Fruit fly (Drosophila melanogaster) whole organism, embryonic: ENCODE data around the gene r-l.

Source experiments
- CG1024 ChIP-seq: fragments of 200-800 bp; sonication (Bioruptor generic); IDR thresholded peaks from 2 replicates; pipeline ENCODE4 v1.3.6; 2022; ENCODE audit warnings: missing biosample characterization, missing genetic modification characterization
- CG15479 ChIP-seq: fragments of 200-800 bp; sonication (Bioruptor generic); optimal IDR thresholded peaks from 3 replicates; lab custom pipeline; 2019; ENCODE audit warnings: missing biosample characterization, mild to moderate bottlenecking, missing genetic modification characterization, moderate library complexity
- CG3847 ChIP-seq: fragments of 200-800 bp; sonication (Bioruptor generic); IDR thresholded peaks from 2 replicates; pipeline ENCODE4 v1.3.6; 2022; ENCODE audit warnings: missing biosample characterization, missing genetic modification characterization
- Mrtf ChIP-seq: fragments of 200-800 bp; sonication (Bioruptor generic); IDR thresholded peaks from 3 replicates; pipeline ENCODE4 v1.3.6; 2022; ENCODE audit warnings: missing biosample characterization, missing genetic modification characterization
- Rx ChIP-seq: fragments of 200-800 bp; sonication (Bioruptor generic); IDR thresholded peaks from 2 replicates; pipeline ENCODE4 v1.3.6; 2022; ENCODE audit warnings: missing biosample characterization, missing genetic modification characterization
- Sox102F ChIP-seq: fragments of 200-800 bp; sonication (Bioruptor generic); optimal IDR thresholded peaks from 2 replicates; lab custom pipeline; 2018; ENCODE audit warnings: missing biosample characterization, mild to moderate bottlenecking, missing genetic modification characterization, moderate library complexity
- hth ChIP-seq: fragments of >200 bp; optimal IDR thresholded peaks from 2 replicates; lab custom pipeline; 2017; ENCODE audit warnings: inconsistent platforms
- lola ChIP-seq, 3 experiments: fragments of >200 bp in 2 of 3; fragments of 200-800 bp in 1 of 3; sonication (Bioruptor generic) in 1 of 3; optimal IDR thresholded peaks; 2 replicates each; lab custom pipeline; 2017 to 2019; ENCODE audit warnings: missing biosample characterization in 3 of 3, missing genetic modification characterization in 3 of 3, mild to moderate bottlenecking in 1 of 3, moderate library complexity in 1 of 3

DNA sequence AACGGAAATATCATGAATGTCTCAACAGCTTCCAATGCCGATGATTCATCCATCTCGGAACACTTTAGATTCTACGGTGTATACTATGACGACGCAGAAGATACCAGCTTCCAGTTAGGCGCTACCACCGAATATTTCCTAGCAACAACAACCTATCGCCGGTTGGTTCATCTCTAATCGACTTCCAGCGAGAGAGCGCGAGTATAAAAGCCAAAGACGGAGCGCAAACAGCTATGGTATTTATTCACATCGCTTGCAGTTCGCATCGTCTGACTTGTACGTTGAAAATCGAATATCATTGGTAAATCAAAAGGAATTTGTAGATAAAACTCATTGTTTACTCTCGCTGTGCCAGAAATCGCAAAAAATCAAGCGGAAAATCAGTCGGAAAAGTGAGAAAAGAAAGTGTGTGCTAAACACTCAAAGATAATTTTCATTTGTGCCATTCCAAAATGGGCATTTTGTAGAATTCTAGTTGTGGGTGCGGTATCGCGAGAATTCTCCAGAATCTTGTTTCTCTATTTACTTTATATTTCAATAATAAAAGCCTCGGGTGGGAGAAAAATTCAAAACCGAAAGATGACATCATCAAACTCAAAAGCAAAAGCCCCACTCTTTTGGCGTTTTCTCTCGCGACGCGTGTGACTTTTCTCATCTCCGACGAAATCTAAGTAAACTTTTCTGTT lies 8.0 kb downstream of the r-l start, which contains the start of gene AnxB9:
- TF ChIP-seq Rx (GFP tag; lab: Robert Waterston, UW) (no peak), CG15479 (GFP tag; lab: Kevin White, UChicago) (no peak), hth (lab: Kevin White, UChicago) (no peak), Sox102F (GFP tag; lab: Kevin White, UChicago) (no peak), CG1024 (GFP tag; lab: Robert Waterston, UW) (no peak), Mrtf (GFP tag; lab: Robert Waterston, UW) (no peak), CG3847 (GFP tag; lab: Robert Waterston, UW) (no peak), lola (GFP tag; optimal IDR thresholded peaks at IDR 0.05; lab: Kevin White, UChicago) (no peak)
